Worm (Caenorhabditis elegans): Measurements from ENCODE around the gene chca-1.

DNA sequence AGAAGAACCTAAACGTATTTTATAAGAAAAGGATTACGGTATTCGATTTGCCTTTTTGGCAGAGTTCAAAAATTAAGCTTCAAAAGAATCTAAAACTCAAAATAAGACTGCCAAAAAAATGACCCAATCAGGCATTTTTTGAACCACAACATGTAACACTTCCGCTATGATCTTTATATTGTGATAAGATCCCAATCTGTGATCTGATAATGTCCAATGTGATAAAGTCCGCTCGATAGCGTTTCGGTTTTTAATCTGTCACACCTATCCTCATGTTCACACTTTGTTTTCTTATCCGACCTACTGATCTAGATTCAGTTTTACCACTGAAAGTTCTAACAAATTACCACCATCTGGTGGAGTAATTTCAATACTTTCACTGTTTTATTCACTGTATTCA is 37.1 kb upstream of the chca-1 start:
- TF ChIP-seq fos-1 (tag; optimal IDR thresholded peaks at IDR 0.05) (no peak), nhr-77 (tag; optimal IDR thresholded peaks at IDR 0.05) (no peak), nhr-11 (tag; optimal IDR thresholded peaks at IDR 0.05) (no peak), ztf-4 (tag; optimal IDR thresholded peaks at IDR 0.05) (no peak), elt-3 (tag; optimal IDR thresholded peaks at IDR 0.05) (no peak), egl-27 (tag; optimal IDR thresholded peaks at IDR 0.05) (no peak), skn-1 (tag; optimal IDR thresholded peaks at IDR 0.05) (no peak), jun-1 (tag; optimal IDR thresholded peaks at IDR 0.05) (no peak), pha-4 (tag; optimal IDR thresholded peaks at IDR 0.05) (no peak), egl-5 (tag; optimal IDR thresholded peaks at IDR 0.05) (no peak)
